Fruit fly (Drosophila melanogaster): ENCODE measurements around the gene Ilp3.

The Ilp3 gene

dm6 chr3L:9847420-9847977 lies 45.6 kb upstream of the Ilp3 start (continued):
- TF ChIP-seq Chrac-16 (GFP tag; optimal IDR thresholded peaks at IDR 0.05) (peak; percentile 37), Bteb2 (GFP tag; optimal IDR thresholded peaks at IDR 0.05) (peak; percentile 56), Atf6 (GFP tag; IDR thresholded peaks at IDR 0.05) (peak; percentile 58; the same call in 1 of the 2 replicates), CG1792 (GFP tag; optimal IDR thresholded peaks at IDR 0.05) (peak; percentile 10), fd96Cb (tag; optimal IDR thresholded peaks at IDR 0.05) (peak; percentile 3), sd (tag; optimal IDR thresholded peaks at IDR 0.05) (peak; percentile 75), CG14860 (GFP tag; IDR thresholded peaks at IDR 0.05; ENCODE audit: partially characterized antibody) (no peak), Ets65A (GFP tag) (peak; percentile 87), Fer3 (tag; optimal IDR thresholded peaks at IDR 0.05) (peak; percentile 73), Pdp1 (GFP tag; optimal IDR thresholded peaks at IDR 0.05) (peak; percentile 49 to 75), Tbp (GFP tag; optimal IDR thresholded peaks at IDR 0.05) (no peak), seq (GFP tag; IDR thresholded peaks at IDR 0.05) (peak; percentile 49; the same call in 1 of the 2 replicates), CG8924 (tag; optimal IDR thresholded peaks at IDR 0.05) (peak; percentile 41), odd (GFP tag; optimal IDR thresholded peaks at IDR 0.05) (no peak), CoRest (tag; optimal IDR thresholded peaks at IDR 0.05) (peak; percentile 57), sc (optimal IDR thresholded peaks at IDR 0.05) (no peak), sc (GFP tag; optimal IDR thresholded peaks at IDR 0.05) (no peak), NK7.1 (GFP tag; optimal IDR thresholded peaks at IDR 0.05) (peak; percentile 29), scrt (GFP tag; optimal IDR thresholded peaks at IDR 0.05) (peak; percentile 23), emc (GFP tag; optimal IDR thresholded peaks at IDR 0.05) (no peak), Dek (tag; optimal IDR thresholded peaks at IDR 0.05) (peak; percentile 60), HHEX (GFP tag; optimal IDR thresholded peaks at IDR 0.05) (peak; percentile 23), lab (GFP tag; optimal IDR thresholded peaks at IDR 0.05) (peak; percentile 76), pzg (GFP tag; optimal IDR thresholded peaks at IDR 0.05) (no peak), Asciz (GFP tag; optimal IDR thresholded peaks at IDR 0.05) (peak; percentile 15), CG9215 (GFP tag; IDR thresholded peaks at IDR 0.05) (peak; percentile 22; the same call in 1 of the 2 replicates), maf-S (GFP tag; optimal IDR thresholded peaks at IDR 0.05) (no peak), Rfx (GFP tag; IDR thresholded peaks at IDR 0.05) (peak; percentile 84), CG13424 (tag; optimal IDR thresholded peaks at IDR 0.05) (peak; percentile 58), Abd-B (GFP tag; optimal IDR thresholded peaks at IDR 0.05) (peak; percentile 65), lilli (GFP tag; optimal IDR thresholded peaks at IDR 0.05) (peak; percentile 76), CG2199 (GFP tag; IDR thresholded peaks at IDR 0.05) (no peak), CG11456 (GFP tag; IDR thresholded peaks at IDR 0.05) (peak; percentile 58; the same call in 1 of the 3 replicates), mam (GFP tag; optimal IDR thresholded peaks at IDR 0.05) (peak; percentile 67), D19A (tag; optimal IDR thresholded peaks at IDR 0.05) (peak; percentile 94), D19B (GFP tag; optimal IDR thresholded peaks at IDR 0.05) (peak; percentile 33), Deaf1 (tag; optimal IDR thresholded peaks at IDR 0.05) (peak; percentile 21), chm (GFP tag; IDR thresholded peaks at IDR 0.05) (no peak; the same call in 1 of the 2 replicates), CG14441 (GFP tag; IDR thresholded peaks at IDR 0.05) (peak; percentile 64), CG1602 (GFP tag; optimal IDR thresholded peaks at IDR 0.05) (no peak), chif (GFP tag; optimal IDR thresholded peaks at IDR 0.05) (peak in 1 of 2 experiments; percentile 48), z (GFP tag; IDR thresholded peaks at IDR 0.05) (no peak; the same call in 2 of the 3 replicates), vvl (GFP tag; IDR thresholded peaks at IDR 0.05) (peak; percentile 66), CG15269 (tag; optimal IDR thresholded peaks at IDR 0.05) (peak; percentile 74), CG4424 (GFP tag; optimal IDR thresholded peaks at IDR 0.05) (peak; percentile 30), Sry-δ (GFP tag; optimal IDR thresholded peaks at IDR 0.05) (peak; percentile 2), grau (tag; optimal IDR thresholded peaks at IDR 0.05) (peak; percentile 65), Elba2 (GFP tag; optimal IDR thresholded peaks at IDR 0.05) (no peak), onecut (GFP tag; IDR thresholded peaks at IDR 0.05) (peak; percentile 29; the same call in 1 of the 2 replicates), CG2712 (tag; optimal IDR thresholded peaks at IDR 0.05) (peak; percentile 28)
